Worm (Caenorhabditis elegans): Measurements from ENCODE around the gene sec-5.

DNA sequence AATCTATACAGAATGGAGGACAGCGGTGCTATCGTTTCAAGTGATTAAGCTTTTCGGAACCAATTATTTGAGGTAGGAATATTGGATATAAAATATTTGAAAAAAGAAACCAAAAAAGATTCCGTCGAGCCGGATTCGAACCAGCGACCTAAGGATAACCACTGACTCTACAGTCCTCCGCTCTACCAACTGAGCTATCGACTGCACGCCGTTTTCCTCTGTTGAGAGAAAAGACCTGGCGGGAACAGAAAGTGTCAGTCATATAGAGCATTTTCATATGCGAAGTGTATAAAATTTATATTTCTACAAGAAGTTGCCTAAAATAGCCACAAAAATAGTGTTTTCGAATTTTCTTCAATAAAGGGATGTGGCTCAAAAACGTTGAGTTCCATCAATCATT, 34.7 kb upstream of the sec-5 start:
- TF ChIP-seq egl-27 (tag; optimal IDR thresholded peaks at IDR 0.05) (no peak), ceh-82 (tag; optimal IDR thresholded peaks at IDR 0.05) (no peak), nhr-237 (tag; optimal IDR thresholded peaks at IDR 0.05) (no peak), zag-1 (tag; optimal IDR thresholded peaks at IDR 0.05) (no peak), sea-2 (GFP tag; optimal IDR thresholded peaks at IDR 0.05) (no peak), ama-1 (optimal IDR thresholded peaks at IDR 0.05) (no peak), daf-12 (tag; optimal IDR thresholded peaks at IDR 0.05) (no peak), pha-4 (tag; optimal IDR thresholded peaks at IDR 0.05) (no peak), unc-39 (tag; optimal IDR thresholded peaks at IDR 0.05) (no peak)
